Worm (Caenorhabditis elegans) whole organism, L3 larva: ENCODE data around the gene K07H8.9.

Experiments
- R02D3.7 ChIP-seq: fragments of 150-350 bp; optimal IDR thresholded peaks from 2 replicates; lab custom pipeline; 2014; ENCODE audit warnings: missing biosample characterization, missing genetic modification characterization
- aly-2 ChIP-seq: fragments of 150-350 bp; optimal IDR thresholded peaks from 2 replicates; lab custom pipeline; 2014; ENCODE audit warnings: missing biosample characterization, missing genetic modification characterization
- ceh-16 ChIP-seq: sonication (generic microtip); optimal IDR thresholded peaks from 2 replicates; lab custom pipeline; 2017; ENCODE audit warnings: missing biosample characterization, missing genetic modification characterization
- ceh-28 ChIP-seq: fragments of 150-350 bp; optimal IDR thresholded peaks from 2 replicates; lab custom pipeline; 2014; ENCODE audit warnings: missing biosample characterization, missing genetic modification reagents, missing genetic modification characterization
- ceh-82 ChIP-seq: fragments of 150-350 bp; optimal IDR thresholded peaks from 2 replicates; lab custom pipeline; 2014; ENCODE audit warnings: missing biosample characterization, missing genetic modification characterization
- ceh-9 ChIP-seq: sonication (generic microtip); optimal IDR thresholded peaks from 2 replicates; lab custom pipeline; 2018; ENCODE audit warnings: missing biosample characterization, missing genetic modification characterization
- daf-12 ChIP-seq: fragments of 150-350 bp; optimal IDR thresholded peaks from 2 replicates; lab custom pipeline; 2014; ENCODE audit warnings: missing biosample characterization, missing genetic modification reagents, missing genetic modification characterization
- egl-5 ChIP-seq: fragments of 150-350 bp; optimal IDR thresholded peaks from 2 replicates; lab custom pipeline; 2017; ENCODE audit warnings: missing biosample characterization, missing genetic modification reagents, missing genetic modification characterization, inconsistent platforms
- elt-1 ChIP-seq: fragments of 150-350 bp; optimal IDR thresholded peaks from 2 replicates; lab custom pipeline; 2014; ENCODE audit warnings: missing biosample characterization, missing genetic modification characterization
- elt-2 ChIP-seq: sonication (generic microtip); optimal IDR thresholded peaks from 2 replicates; lab custom pipeline; 2016; ENCODE audit warnings: missing genetic modification reagents, mild to moderate bottlenecking, missing genetic modification characterization, missing compliant biosample characterization
- elt-3 ChIP-seq, 3 experiments: fragments of 150-350 bp in 1 of 3; sonication (generic microtip) in 2 of 3; optimal IDR thresholded peaks; 2 replicates in 2 of 3; 4 replicates in 1 of 3; lab custom pipeline; 2014 to 2017; ENCODE audit warnings: missing biosample characterization in 3 of 3, missing genetic modification characterization in 3 of 3
- fkh-2 ChIP-seq: fragments of 150-350 bp; optimal IDR thresholded peaks from 2 replicates; lab custom pipeline; 2014; ENCODE audit warnings: missing biosample characterization, missing genetic modification reagents, missing genetic modification characterization
- fos-1 ChIP-seq: fragments of 150-350 bp; optimal IDR thresholded peaks from 2 replicates; lab custom pipeline; 2014; ENCODE audit warnings: missing biosample characterization, missing genetic modification characterization
- hmg-11 ChIP-seq: sonication (generic microtip); optimal IDR thresholded peaks from 2 replicates; lab custom pipeline; 2016; ENCODE audit warnings: missing genetic modification characterization, missing compliant biosample characterization
- jun-1 ChIP-seq: fragments of 150-350 bp; optimal IDR thresholded peaks from 2 replicates; lab custom pipeline; 2014; ENCODE audit warnings: missing biosample characterization, missing genetic modification reagents, missing genetic modification characterization
- lin-15B ChIP-seq: fragments of 150-350 bp; optimal IDR thresholded peaks from 2 replicates; lab custom pipeline; 2014; ENCODE audit warnings: missing biosample characterization, missing genetic modification characterization
- lin-39 ChIP-seq: fragments of 150-350 bp; optimal IDR thresholded peaks from 2 replicates; lab custom pipeline; 2018; ENCODE audit warnings: missing biosample characterization, missing genetic modification reagents, missing genetic modification characterization
- lsy-12 ChIP-seq: sonication (generic microtip); optimal IDR thresholded peaks from 2 replicates; lab custom pipeline; 2016; ENCODE audit warnings: mild to moderate bottlenecking, missing genetic modification characterization, missing compliant biosample characterization
- mdl-1 ChIP-seq: fragments of 150-350 bp; optimal IDR thresholded peaks from 2 replicates; lab custom pipeline; 2014; ENCODE audit warnings: missing biosample characterization, missing genetic modification characterization
- mml-1 ChIP-seq: fragments of 150-350 bp; sonication (generic microtip); optimal IDR thresholded peaks from 3 replicates; lab custom pipeline; 2014; ENCODE audit warnings: missing biosample characterization, missing genetic modification characterization
- nfya-1 ChIP-seq: sonication (generic microtip); optimal IDR thresholded peaks from 2 replicates; lab custom pipeline; 2017; ENCODE audit warnings: missing genetic modification characterization, mild to moderate bottlenecking, missing compliant biosample characterization, antibody characterized with exemption, moderate library complexity; ENCODE audit not compliant: insufficient read depth
- nhr-11 ChIP-seq: fragments of 150-350 bp; optimal IDR thresholded peaks from 2 replicates; lab custom pipeline; 2014; ENCODE audit warnings: missing biosample characterization, missing genetic modification characterization
- nhr-12 ChIP-seq: fragments of 150-350 bp; optimal IDR thresholded peaks from 2 replicates; lab custom pipeline; 2014; ENCODE audit warnings: missing biosample characterization, missing genetic modification characterization
- nhr-23 ChIP-seq: fragments of 150-350 bp; optimal IDR thresholded peaks from 2 replicates; lab custom pipeline; 2014; ENCODE audit warnings: missing biosample characterization, missing genetic modification reagents, missing genetic modification characterization
- nhr-25 ChIP-seq: sonication (generic microtip); optimal IDR thresholded peaks from 2 replicates; lab custom pipeline; 2017; ENCODE audit warnings: missing biosample characterization, missing genetic modification characterization
- nhr-28 ChIP-seq: fragments of 150-350 bp; optimal IDR thresholded peaks from 2 replicates; lab custom pipeline; 2014; ENCODE audit warnings: missing biosample characterization, missing genetic modification characterization
- nhr-43 ChIP-seq: sonication (generic microtip); optimal IDR thresholded peaks from 2 replicates; lab custom pipeline; 2016; ENCODE audit warnings: mild to moderate bottlenecking, missing genetic modification characterization, missing compliant biosample characterization; ENCODE audit not compliant: poor library complexity, severe bottlenecking
- nhr-76 ChIP-seq: fragments of 150-350 bp; sonication (generic microtip); optimal IDR thresholded peaks from 5 replicates; lab custom pipeline; 2014; ENCODE audit warnings: missing biosample characterization, missing genetic modification characterization
- pha-4 ChIP-seq: fragments of 150-350 bp; optimal IDR thresholded peaks from 2 replicates; lab custom pipeline; 2014; ENCODE audit warnings: missing biosample characterization, missing genetic modification reagents, missing genetic modification characterization
- pqm-1 ChIP-seq: fragments of 150-350 bp; optimal IDR thresholded peaks from 2 replicates; lab custom pipeline; 2017; ENCODE audit warnings: missing biosample characterization, missing genetic modification characterization, inconsistent platforms
- skn-1 ChIP-seq: fragments of 150-350 bp; optimal IDR thresholded peaks from 2 replicates; lab custom pipeline; 2014; ENCODE audit warnings: missing biosample characterization, missing genetic modification characterization
- tbx-2 ChIP-seq: sonication (generic microtip); optimal IDR thresholded peaks from 2 replicates; lab custom pipeline; 2016; ENCODE audit warnings: mild to moderate bottlenecking, missing genetic modification characterization, missing compliant biosample characterization
- unc-39 ChIP-seq: sonication (generic microtip); optimal IDR thresholded peaks from 4 replicates; lab custom pipeline; 2017; ENCODE audit warnings: missing biosample characterization, missing genetic modification characterization
- zag-1 ChIP-seq: fragments of 150-350 bp; optimal IDR thresholded peaks from 2 replicates; lab custom pipeline; 2014; ENCODE audit warnings: missing biosample characterization, missing genetic modification characterization
- ztf-11 ChIP-seq: fragments of 150-350 bp; optimal IDR thresholded peaks from 2 replicates; lab custom pipeline; 2014; ENCODE audit warnings: missing biosample characterization, missing genetic modification characterization
- ztf-4 ChIP-seq: fragments of 150-350 bp; optimal IDR thresholded peaks from 2 replicates; lab custom pipeline; 2014; ENCODE audit warnings: missing biosample characterization, missing genetic modification characterization

The K07H8.9 gene

ce11 chrIV:8243599-8243998 is 42.7 kb downstream of the K07H8.9 start, which contains the start of gene T09A12.8:
T09A12.8 (minus strand) TSS chrIV:8243699.
- no peak for TF ChIP-seq hmg-11 (tag; lab: Kevin White, UChicago)
- TF ChIP-seq unc-39: no peak
- no peak for TF ChIP-seq nhr-43
- TF ChIP-seq pha-4: no peak
- no peak for TF ChIP-seq lin-15B (tag; lab: Kevin White, UChicago)
- no peak for TF ChIP-seq daf-12 (tag; lab: Kevin White, UChicago)
- no peak for TF ChIP-seq nfya-1 (tag; lab: Kevin White, UChicago)
- no peak for TF ChIP-seq ztf-11 (tag; lab: Kevin White, UChicago)

DNA sequence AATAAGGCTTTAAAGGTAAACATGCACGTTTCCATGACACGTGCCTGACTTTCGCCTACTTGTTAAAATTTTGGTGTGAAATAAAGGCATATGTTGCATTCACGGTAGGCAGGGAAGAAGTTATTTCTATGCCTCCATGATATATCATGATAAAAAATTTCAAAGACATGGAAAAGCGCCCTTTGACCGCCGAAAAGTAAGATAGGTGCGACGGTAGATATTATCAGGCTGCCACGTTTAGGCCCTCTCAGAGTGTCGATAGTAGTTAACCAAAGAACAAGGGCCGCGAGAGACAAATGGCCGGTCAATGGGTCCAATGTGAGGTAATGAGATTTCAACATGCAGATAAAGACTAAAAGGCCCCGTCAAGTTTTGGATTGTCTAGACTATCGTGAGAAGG is 43.1 kb downstream of the K07H8.9 start:
- TF ChIP-seq mml-1: no peak
- no peak for TF ChIP-seq elt-3 (tag; optimal IDR thresholded peaks at IDR 0.05; lab: Kevin White, UChicago)
- TF ChIP-seq jun-1 (tag; lab: Kevin White, UChicago): no peak
- peak; percentile 50 for TF ChIP-seq nhr-23
- no peak for TF ChIP-seq egl-5 (tag; lab: Kevin White, UChicago)
- no peak for TF ChIP-seq fos-1 (tag; lab: Kevin White, UChicago)
- no peak for TF ChIP-seq ceh-9 (tag; lab: Kevin White, UChicago)
- TF ChIP-seq pqm-1 (tag; lab: Kevin White, UChicago): no peak
- no peak for TF ChIP-seq lin-39 (tag; lab: Kevin White, UChicago)
- TF ChIP-seq ceh-16: no peak
- no peak for TF ChIP-seq pha-4
- TF ChIP-seq elt-1 (tag; lab: Kevin White, UChicago): peak; percentile 80
- no peak for TF ChIP-seq mdl-1 (tag; lab: Kevin White, UChicago)
- TF ChIP-seq nhr-11: no peak
- no peak for TF ChIP-seq lin-15B (tag; lab: Kevin White, UChicago)
- TF ChIP-seq tbx-2: no peak
- TF ChIP-seq ceh-82 (tag; lab: Kevin White, UChicago): no peak

- TF ChIP-seq ztf-11 (tag; lab: Kevin White, UChicago) (no peak), elt-1 (tag; lab: Kevin White, UChicago) (peak; percentile 36), ceh-82 (tag; lab: Kevin White, UChicago) (no peak), ztf-4 (no peak), lsy-12 (no peak), ceh-9 (tag; lab: Kevin White, UChicago) (no peak), nhr-28 (no peak), R02D3.7 (tag; lab: Kevin White, UChicago) (no peak), skn-1 (tag; lab: Kevin White, UChicago) (no peak), unc-39 (no peak), hmg-11 (tag; lab: Kevin White, UChicago) (no peak), nhr-12 (no peak), nhr-23 (peak; percentile 17), nhr-43 (peak; percentile 8), nhr-11 (no peak), lin-15B (tag; lab: Kevin White, UChicago) (no peak), elt-3 (tag; optimal IDR thresholded peaks at IDR 0.05; lab: Kevin White, UChicago) (peak in 1 of 3 experiments; percentile 3), mml-1 (no peak), aly-2 (tag; lab: Kevin White, UChicago) (no peak), mdl-1 (tag; lab: Kevin White, UChicago) (no peak), nhr-25 (peak; percentile 38), zag-1 (tag; lab: Kevin White, UChicago) (no peak), nhr-76 (no peak), jun-1 (tag; lab: Kevin White, UChicago) (no peak), ceh-28 (no peak), pha-4 (no peak), daf-12 (tag; lab: Kevin White, UChicago) (no peak), fkh-2 (no peak)
These were observed 44.9 kb downstream of the K07H8.9 start for ce11 chrIV:8241312-8241833.

DNA sequence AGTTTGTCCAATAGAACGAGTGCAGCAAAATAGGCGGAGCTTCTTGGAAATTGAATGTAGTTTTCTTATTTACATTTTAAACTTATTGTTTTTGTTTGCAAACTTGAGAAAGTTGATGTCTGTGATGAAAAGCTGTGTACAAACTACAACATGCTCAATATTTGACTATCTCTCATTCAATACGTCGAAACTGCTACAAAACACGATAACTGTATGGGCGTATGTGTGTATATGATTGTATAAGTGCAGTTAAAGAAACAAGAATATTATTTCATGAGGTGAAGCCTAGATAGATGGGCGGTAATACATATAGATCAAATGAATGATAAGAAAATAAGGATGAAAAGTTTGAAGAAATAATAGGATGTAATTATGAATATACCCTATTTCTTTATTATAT is 46.7 kb downstream of the K07H8.9 start:
- TF ChIP-seq pha-4 (peak; percentile 77), elt-2 (tag; lab: Kevin White, UChicago) (peak; percentile 22), nhr-11 (no peak)
